Worm (Caenorhabditis elegans) whole organism, L3 larva: ENCODE results near the gene pudl-2.
A peak's percentile ranks its signal among the peaks of the same experiment; 100 is the strongest.
"Not testable (repeated sequence)": the region's sequence is repeated elsewhere in the genome, so short reads cannot be mapped to it uniquely, and the experiment has no call there.

Experiments
- ZK546.5 ChIP-seq: sonication (generic microtip); optimal IDR thresholded peaks from 2 replicates; lab custom pipeline; 2017; ENCODE audit warnings: missing biosample characterization, missing genetic modification characterization
- ama-1 ChIP-seq: fragments of 150-350 bp; optimal IDR thresholded peaks from 2 replicates; lab custom pipeline; 2018
- ceh-28 ChIP-seq: fragments of 150-350 bp; optimal IDR thresholded peaks from 2 replicates; lab custom pipeline; 2014; ENCODE audit warnings: missing biosample characterization, missing genetic modification reagents, missing genetic modification characterization
- ceh-82 ChIP-seq: fragments of 150-350 bp; optimal IDR thresholded peaks from 2 replicates; lab custom pipeline; 2014; ENCODE audit warnings: missing biosample characterization, missing genetic modification characterization
- ceh-9 ChIP-seq: sonication (generic microtip); optimal IDR thresholded peaks from 2 replicates; lab custom pipeline; 2018; ENCODE audit warnings: missing biosample characterization, missing genetic modification characterization
- daf-12 ChIP-seq: fragments of 150-350 bp; optimal IDR thresholded peaks from 2 replicates; lab custom pipeline; 2014; ENCODE audit warnings: missing biosample characterization, missing genetic modification reagents, missing genetic modification characterization
- egl-27 ChIP-seq: sonication (generic microtip); optimal IDR thresholded peaks from 4 replicates; lab custom pipeline; 2017; ENCODE audit warnings: missing biosample characterization, missing genetic modification reagents, missing genetic modification characterization
- egl-5 ChIP-seq: fragments of 150-350 bp; optimal IDR thresholded peaks from 2 replicates; lab custom pipeline; 2017; ENCODE audit warnings: missing biosample characterization, missing genetic modification reagents, missing genetic modification characterization, inconsistent platforms
- elt-2 ChIP-seq: sonication (generic microtip); optimal IDR thresholded peaks from 2 replicates; lab custom pipeline; 2016; ENCODE audit warnings: missing genetic modification reagents, mild to moderate bottlenecking, missing genetic modification characterization, missing compliant biosample characterization
- elt-3 ChIP-seq, 3 experiments: fragments of 150-350 bp in 1 of 3; sonication (generic microtip) in 2 of 3; optimal IDR thresholded peaks; 2 replicates in 2 of 3; 4 replicates in 1 of 3; lab custom pipeline; 2014 to 2017; ENCODE audit warnings: missing biosample characterization in 3 of 3, missing genetic modification characterization in 3 of 3
- eor-1 ChIP-seq, 2 experiments: fragments of 150-350 bp; optimal IDR thresholded peaks; 2 replicates each; lab custom pipeline; 2014 to 2018; ENCODE audit warnings: missing biosample characterization in 2 of 2, missing genetic modification characterization in 2 of 2
- fkh-10 ChIP-seq: sonication (generic microtip); optimal IDR thresholded peaks from 2 replicates; lab custom pipeline; 2017; ENCODE audit warnings: missing biosample characterization, missing genetic modification reagents, missing genetic modification characterization
- fkh-2 ChIP-seq: fragments of 150-350 bp; optimal IDR thresholded peaks from 2 replicates; lab custom pipeline; 2014; ENCODE audit warnings: missing biosample characterization, missing genetic modification reagents, missing genetic modification characterization
- fos-1 ChIP-seq: fragments of 150-350 bp; optimal IDR thresholded peaks from 2 replicates; lab custom pipeline; 2014; ENCODE audit warnings: missing biosample characterization, missing genetic modification characterization
- hmg-11 ChIP-seq: sonication (generic microtip); optimal IDR thresholded peaks from 2 replicates; lab custom pipeline; 2016; ENCODE audit warnings: missing genetic modification characterization, missing compliant biosample characterization
- jun-1 ChIP-seq: fragments of 150-350 bp; optimal IDR thresholded peaks from 2 replicates; lab custom pipeline; 2014; ENCODE audit warnings: missing biosample characterization, missing genetic modification reagents, missing genetic modification characterization
- lin-15B ChIP-seq: fragments of 150-350 bp; optimal IDR thresholded peaks from 2 replicates; lab custom pipeline; 2014; ENCODE audit warnings: missing biosample characterization, missing genetic modification characterization
- lsy-12 ChIP-seq: sonication (generic microtip); optimal IDR thresholded peaks from 2 replicates; lab custom pipeline; 2016; ENCODE audit warnings: mild to moderate bottlenecking, missing genetic modification characterization, missing compliant biosample characterization
- mdl-1 ChIP-seq: fragments of 150-350 bp; optimal IDR thresholded peaks from 2 replicates; lab custom pipeline; 2014; ENCODE audit warnings: missing biosample characterization, missing genetic modification characterization
- mml-1 ChIP-seq: fragments of 150-350 bp; sonication (generic microtip); optimal IDR thresholded peaks from 3 replicates; lab custom pipeline; 2014; ENCODE audit warnings: missing biosample characterization, missing genetic modification characterization
- nfya-1 ChIP-seq: sonication (generic microtip); optimal IDR thresholded peaks from 2 replicates; lab custom pipeline; 2017; ENCODE audit warnings: missing genetic modification characterization, mild to moderate bottlenecking, missing compliant biosample characterization, antibody characterized with exemption, moderate library complexity; ENCODE audit not compliant: insufficient read depth
- nhr-11 ChIP-seq: fragments of 150-350 bp; optimal IDR thresholded peaks from 2 replicates; lab custom pipeline; 2014; ENCODE audit warnings: missing biosample characterization, missing genetic modification characterization
- nhr-12 ChIP-seq: fragments of 150-350 bp; optimal IDR thresholded peaks from 2 replicates; lab custom pipeline; 2014; ENCODE audit warnings: missing biosample characterization, missing genetic modification characterization
- nhr-23 ChIP-seq: fragments of 150-350 bp; optimal IDR thresholded peaks from 2 replicates; lab custom pipeline; 2014; ENCODE audit warnings: missing biosample characterization, missing genetic modification reagents, missing genetic modification characterization
- nhr-237 ChIP-seq: fragments of 150-350 bp; optimal IDR thresholded peaks from 2 replicates; lab custom pipeline; 2014; ENCODE audit warnings: missing biosample characterization, missing genetic modification characterization
- nhr-43 ChIP-seq: sonication (generic microtip); optimal IDR thresholded peaks from 2 replicates; lab custom pipeline; 2016; ENCODE audit warnings: mild to moderate bottlenecking, missing genetic modification characterization, missing compliant biosample characterization; ENCODE audit not compliant: poor library complexity, severe bottlenecking
- nhr-67 ChIP-seq: fragments of 150-350 bp; optimal IDR thresholded peaks from 2 replicates; lab custom pipeline; 2014; ENCODE audit warnings: missing biosample characterization, missing genetic modification characterization
- nhr-76 ChIP-seq: fragments of 150-350 bp; sonication (generic microtip); optimal IDR thresholded peaks from 5 replicates; lab custom pipeline; 2014; ENCODE audit warnings: missing biosample characterization, missing genetic modification characterization
- nhr-77 ChIP-seq: fragments of 150-350 bp; optimal IDR thresholded peaks from 2 replicates; lab custom pipeline; 2014; ENCODE audit warnings: missing biosample characterization, missing genetic modification characterization
- pha-4 ChIP-seq: fragments of 150-350 bp; optimal IDR thresholded peaks from 2 replicates; lab custom pipeline; 2014; ENCODE audit warnings: missing biosample characterization, missing genetic modification reagents, missing genetic modification characterization
- sea-2 ChIP-seq: fragments of 150-350 bp; sonication (generic microtip); optimal IDR thresholded peaks from 4 replicates; lab custom pipeline; 2014; ENCODE audit warnings: missing biosample characterization, missing genetic modification reagents, missing genetic modification characterization
- skn-1 ChIP-seq: fragments of 150-350 bp; optimal IDR thresholded peaks from 2 replicates; lab custom pipeline; 2014; ENCODE audit warnings: missing biosample characterization, missing genetic modification characterization
- snpc-4 ChIP-seq: fragments of 150-350 bp; optimal IDR thresholded peaks from 2 replicates; lab custom pipeline; 2014; ENCODE audit warnings: missing biosample characterization, missing genetic modification characterization
- tbx-2 ChIP-seq: sonication (generic microtip); optimal IDR thresholded peaks from 2 replicates; lab custom pipeline; 2016; ENCODE audit warnings: mild to moderate bottlenecking, missing genetic modification characterization, missing compliant biosample characterization
- unc-39 ChIP-seq: sonication (generic microtip); optimal IDR thresholded peaks from 4 replicates; lab custom pipeline; 2017; ENCODE audit warnings: missing biosample characterization, missing genetic modification characterization
- unc-62 ChIP-seq: fragments of 150-350 bp; sonication (generic microtip); optimal IDR thresholded peaks from 4 replicates; lab custom pipeline; 2014; ENCODE audit warnings: missing biosample characterization, missing genetic modification reagents, missing genetic modification characterization
- zag-1 ChIP-seq: fragments of 150-350 bp; optimal IDR thresholded peaks from 2 replicates; lab custom pipeline; 2014; ENCODE audit warnings: missing biosample characterization, missing genetic modification characterization
- ztf-11 ChIP-seq: fragments of 150-350 bp; optimal IDR thresholded peaks from 2 replicates; lab custom pipeline; 2014; ENCODE audit warnings: missing biosample characterization, missing genetic modification characterization

The pudl-2 gene

ce11 chrIV:2799389-2799788 is 35.2 kb upstream of the pudl-2 start, which contains the start of gene Y54G2A.10:
Gene Y54G2A.10 (plus strand): TSS chrIV:2799689.
- no peak for TF ChIP-seq ama-1 (lab: Kevin White, UChicago)

DNA sequence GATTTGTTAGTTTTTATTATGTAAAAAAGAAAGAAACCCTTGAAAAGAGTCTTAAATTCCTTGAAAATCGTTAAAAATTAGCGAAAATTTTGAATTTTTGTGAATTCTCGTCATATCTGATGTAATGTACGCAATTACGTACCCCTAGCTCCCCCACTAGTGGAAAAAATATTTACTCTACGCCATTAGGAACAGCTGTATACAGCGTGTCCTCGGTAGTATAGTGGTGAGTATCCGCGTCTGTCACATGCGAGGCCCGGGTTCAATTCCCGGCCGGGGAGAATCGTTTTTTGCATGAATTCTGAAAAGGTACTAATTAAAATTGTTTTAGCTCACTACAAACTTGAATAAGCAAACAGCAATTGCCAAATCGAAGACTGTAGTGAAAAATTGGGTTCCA is 34.7 kb upstream of the pudl-2 start:
- TF ChIP-seq egl-5 (no peak), daf-12 (tag; lab: Kevin White, UChicago) (no peak), nhr-77 (tag; lab: Kevin White, UChicago) (no peak), egl-27 (tag; lab: Kevin White, UChicago) (no peak), ceh-9 (tag; lab: Kevin White, UChicago) (no peak), nhr-43 (tag; lab: Kevin White, UChicago) (no peak), snpc-4 (tag; lab: Kevin White, UChicago) (no peak), ceh-82 (tag; lab: Kevin White, UChicago) (no peak), tbx-2 (tag; lab: Kevin White, UChicago) (no peak), eor-1 (tag; optimal IDR thresholded peaks at IDR 0.05; lab: Kevin White, UChicago) (no peak), nhr-76 (tag; lab: Kevin White, UChicago) (no peak), sea-2 (no peak), ZK546.5 (no peak), elt-3 (tag; optimal IDR thresholded peaks at IDR 0.05; lab: Kevin White, UChicago) (no peak), pha-4 (no peak), skn-1 (tag; lab: Kevin White, UChicago) (no peak)

DNA sequence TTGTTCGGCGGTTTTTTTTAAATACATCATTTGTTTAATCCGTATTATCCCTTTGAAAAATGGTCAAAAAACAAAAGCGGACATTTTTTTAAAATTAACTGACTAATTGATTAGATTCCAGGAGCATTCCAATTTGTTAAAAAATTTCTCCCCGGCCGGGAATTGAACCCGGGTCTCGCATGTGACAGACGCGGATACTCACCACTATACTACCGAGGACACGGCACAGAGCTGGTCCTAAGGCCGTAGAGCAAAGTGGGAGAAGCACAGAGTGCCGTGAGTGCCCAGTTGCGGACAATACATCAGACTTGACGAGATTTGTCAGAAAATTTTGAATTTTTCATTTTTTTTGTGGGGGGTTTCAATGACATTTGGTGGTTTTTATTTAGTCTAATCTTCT is 33.6 kb upstream of the pudl-2 start:
- TF ChIP-seq mml-1 (tag; lab: Kevin White, UChicago) (no peak), nhr-237 (tag; lab: Kevin White, UChicago) (no peak), unc-62 (no peak), nfya-1 (tag; lab: Kevin White, UChicago) (peak; percentile 16), elt-3 (tag; optimal IDR thresholded peaks at IDR 0.05; lab: Kevin White, UChicago) (no peak), sea-2 (no peak), lin-15B (peak; percentile 14), daf-12 (tag; lab: Kevin White, UChicago) (no peak), ZK546.5 (no peak), nhr-12 (no peak), lsy-12 (tag; lab: Kevin White, UChicago) (no peak), nhr-43 (tag; lab: Kevin White, UChicago) (no peak), nhr-77 (tag; lab: Kevin White, UChicago) (no peak), hmg-11 (tag; lab: Kevin White, UChicago) (peak; percentile 16), nhr-11 (tag; lab: Kevin White, UChicago) (no peak), skn-1 (tag; lab: Kevin White, UChicago) (no peak), ztf-11 (no peak), ceh-9 (tag; lab: Kevin White, UChicago) (no peak), jun-1 (tag; lab: Kevin White, UChicago) (no peak), pha-4 (no peak), ceh-82 (tag; lab: Kevin White, UChicago) (no peak), nhr-67 (tag; lab: Kevin White, UChicago) (no peak), tbx-2 (tag; lab: Kevin White, UChicago) (no peak), elt-2 (tag; lab: Kevin White, UChicago) (peak; percentile 19), fkh-10 (GFP tag; lab: Kevin White, UChicago) (no peak), unc-39 (tag; lab: Kevin White, UChicago) (no peak), fkh-2 (tag; lab: Kevin White, UChicago) (no peak), ama-1 (lab: Kevin White, UChicago) (no peak), zag-1 (tag; lab: Kevin White, UChicago) (no peak), mdl-1 (no peak), ceh-28 (tag; lab: Kevin White, UChicago) (no peak), egl-27 (tag; lab: Kevin White, UChicago) (no peak)
- TF ChIP-seq, all 47 proteins: peak for 4

DNA sequence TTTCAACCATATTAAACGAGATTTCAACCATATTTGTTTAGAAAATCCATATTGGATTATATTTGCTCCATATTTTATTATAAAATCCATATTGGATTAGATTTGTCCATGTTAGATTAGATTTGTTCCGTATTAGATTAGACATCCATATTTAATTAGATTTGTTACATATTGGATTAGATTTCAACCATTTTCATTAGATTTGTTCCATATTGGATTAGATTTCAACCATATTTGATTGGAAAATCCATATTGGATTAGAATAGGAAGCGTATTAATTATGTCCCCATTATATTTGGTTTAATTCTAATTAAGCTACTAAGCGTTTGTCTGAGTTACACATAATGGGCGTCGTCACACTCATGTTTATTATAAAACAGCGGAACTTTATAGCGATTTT is 33.1 kb upstream of the pudl-2 start, which contains the start of gene Y54G2A.44:
TSS of gene Y54G2A.44 (plus strand) at position 301 of the 400 bp plus-strand sequence.
- TF ChIP-seq nhr-23 (tag; lab: Kevin White, UChicago); fos-1; elt-2 (tag; lab: Kevin White, UChicago): not testable (repeated sequence)
